Fruit fly (Drosophila melanogaster): ENCODE measurements around the gene Bace.

DNA sequence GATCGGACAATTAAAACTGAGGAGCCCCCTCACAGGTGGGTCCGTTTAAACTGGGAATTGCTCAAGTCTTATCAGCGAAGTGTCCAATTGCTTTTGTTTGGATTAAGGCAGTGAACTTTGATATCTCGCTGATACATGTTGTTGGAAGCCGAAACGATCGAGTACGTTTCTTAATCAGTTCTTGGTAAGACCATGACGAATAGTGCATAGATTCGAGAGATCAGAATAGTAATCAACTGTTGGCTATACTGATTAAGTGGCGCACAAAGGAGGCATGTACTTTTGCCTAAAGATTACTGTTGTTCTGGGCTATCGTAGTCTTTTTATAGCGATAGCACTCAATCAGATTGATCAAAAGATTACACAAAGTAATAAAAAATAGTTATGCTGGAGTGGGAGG, 44.6 kb downstream of the Bace start:
- TF ChIP-seq CG8478 (optimal IDR thresholded peaks at IDR 0.05), result no peak
- no peak for TF ChIP-seq CTCF (optimal IDR thresholded peaks at IDR 0.05)
